Fruit fly (Drosophila melanogaster): Measurements from ENCODE around the gene xit.

xit gene

DNA sequence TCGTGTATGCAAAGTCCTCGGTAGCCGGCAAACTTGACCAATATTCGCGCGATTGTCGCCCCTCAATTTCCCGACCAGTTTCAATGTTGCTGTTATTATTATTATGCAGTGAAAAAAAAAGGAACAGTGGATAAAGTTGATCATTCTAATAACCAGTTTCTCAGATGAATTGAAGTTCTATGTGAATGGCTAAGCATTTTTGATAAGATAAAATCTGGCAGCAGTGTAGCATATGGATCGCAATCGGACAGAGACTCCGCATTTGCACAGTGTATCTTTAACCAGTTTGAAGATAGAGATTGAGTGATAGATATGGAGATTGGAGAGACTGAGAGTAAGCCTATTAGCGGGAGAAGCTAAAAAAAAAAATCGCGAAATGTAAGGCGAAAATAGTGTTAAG lies 27.4 kb upstream of the xit start (continued):
- TF ChIP-seq dmrt11E (tag; optimal IDR thresholded peaks at IDR 0.05) (no peak), Abd-B (GFP tag; optimal IDR thresholded peaks at IDR 0.05) (peak; percentile 58), CG32767 (GFP tag; IDR thresholded peaks at IDR 0.05) (peak; percentile 30; the same call in 1 of the 2 replicates), CG15479 (GFP tag; optimal IDR thresholded peaks at IDR 0.05) (no peak), CG9727 (GFP tag; optimal IDR thresholded peaks at IDR 0.05) (peak; percentile 10), CG31441 (GFP tag; IDR thresholded peaks at IDR 0.05) (peak; percentile 69), CG10366 (GFP tag; IDR thresholded peaks at IDR 0.05) (peak; percentile 78), gce (GFP tag; IDR thresholded peaks at IDR 0.05) (peak; percentile 75; the same call in 2 of the 3 replicates), CG7357 (GFP tag; IDR thresholded peaks at IDR 0.05) (peak; percentile 43; the same call in 1 of the 3 replicates), kay (GFP tag; optimal IDR thresholded peaks at IDR 0.05) (no peak), Hr51 (GFP tag; optimal IDR thresholded peaks at IDR 0.05) (peak; percentile 15 to 81), cwo (GFP tag; optimal IDR thresholded peaks at IDR 0.05) (peak; percentile 45), CG11695 (GFP tag; IDR thresholded peaks at IDR 0.05) (peak; percentile 74; the same call in 2 of the 3 replicates), BtbVII (GFP tag; optimal IDR thresholded peaks at IDR 0.05) (peak; percentile 54), CG10274 (GFP tag; optimal IDR thresholded peaks at IDR 0.05) (peak; percentile 43), CG2678 (tag; optimal IDR thresholded peaks at IDR 0.05) (peak; percentile 81), Ets65A (GFP tag) (peak; percentile 98), nmo (GFP tag; optimal IDR thresholded peaks at IDR 0.05) (peak; percentile 54), odd (GFP tag; optimal IDR thresholded peaks at IDR 0.05) (peak; percentile 34), Hr78 (GFP tag; optimal IDR thresholded peaks at IDR 0.05) (no peak), CG12236 (GFP tag; optimal IDR thresholded peaks at IDR 0.05) (no peak), Kr (GFP tag; optimal IDR thresholded peaks at IDR 0.05) (no peak), Myb (GFP tag; optimal IDR thresholded peaks at IDR 0.05) (peak; percentile 61), ftz-f1 (GFP tag; optimal IDR thresholded peaks at IDR 0.05) (no peak), Dad (GFP tag; optimal IDR thresholded peaks at IDR 0.05) (peak; percentile 44), CG8089 (GFP tag; optimal IDR thresholded peaks at IDR 0.05) (peak; percentile 49), Aef1 (GFP tag; IDR thresholded peaks at IDR 0.05) (peak; percentile 74), CG12299 (tag; optimal IDR thresholded peaks at IDR 0.05) (no peak), CG12659 (GFP tag; optimal IDR thresholded peaks at IDR 0.05) (peak; percentile 64), usp (GFP tag; optimal IDR thresholded peaks at IDR 0.05) (no peak), CG13894 (tag; optimal IDR thresholded peaks at IDR 0.05) (peak; percentile 47), az2 (GFP tag; optimal IDR thresholded peaks at IDR 0.05) (peak; percentile 57), Ravus (GFP tag; IDR thresholded peaks at IDR 0.05) (peak; percentile 14), GATAe (GFP tag; conservative IDR thresholded peaks at IDR 0.05) (no peak), zfh1 (GFP tag; IDR thresholded peaks at IDR 0.05) (peak; percentile 78), wdn (GFP tag; IDR thresholded peaks at IDR 0.05) (peak; percentile 78), ac (GFP tag; optimal IDR thresholded peaks at IDR 0.05) (no peak), Jarid2 (GFP tag; optimal IDR thresholded peaks at IDR 0.05) (peak; percentile 7), Dip2 (GFP tag; IDR thresholded peaks at IDR 0.05) (no peak), PHDP (tag; optimal IDR thresholded peaks at IDR 0.05) (peak; percentile 68), CG3995 (GFP tag; optimal IDR thresholded peaks at IDR 0.05) (peak; percentile 51), kah (GFP tag; optimal IDR thresholded peaks at IDR 0.05) (peak; percentile 49), ro (GFP tag; IDR thresholded peaks at IDR 0.05) (no peak), CG2712 (tag; optimal IDR thresholded peaks at IDR 0.05) (peak; percentile 37), sc (optimal IDR thresholded peaks at IDR 0.05) (no peak), sc (GFP tag; optimal IDR thresholded peaks at IDR 0.05) (no peak), crol (GFP tag; IDR thresholded peaks at IDR 0.05) (no peak), CG17359 (tag; optimal IDR thresholded peaks at IDR 0.05) (peak; percentile 81), maf-S (GFP tag; optimal IDR thresholded peaks at IDR 0.05) (peak; percentile 44), crp (GFP tag; optimal IDR thresholded peaks at IDR 0.05) (no peak)
